Fruit fly (Drosophila melanogaster) whole organism, wandering third instar larva: ENCODE data around the gene L2HGDH.

Experiments used
- HLH106 ChIP-seq: fragments of 200-800 bp; optimal IDR thresholded peaks from 3 replicates; lab custom pipeline; 2019; ENCODE audit warnings: missing biosample characterization, mild to moderate bottlenecking, missing genetic modification characterization, moderate library complexity
- Myc ChIP-seq: fragments of >200 bp; optimal IDR thresholded peaks from 2 replicates; lab custom pipeline; 2017
- Sp1 ChIP-seq: fragments of 200-800 bp; sonication (Bioruptor generic); optimal IDR thresholded peaks from 3 replicates; lab custom pipeline; 2019; ENCODE audit warnings: missing biosample characterization, mild to moderate bottlenecking, missing genetic modification characterization, moderate library complexity
- lola ChIP-seq: fragments of >200 bp; optimal IDR thresholded peaks from 2 replicates; lab custom pipeline; 2017; ENCODE audit warnings: missing biosample characterization, missing genetic modification characterization
- psq ChIP-seq: fragments of 200-800 bp; sonication (Bioruptor generic); optimal IDR thresholded peaks from 3 replicates; lab custom pipeline; 2017; ENCODE audit warnings: missing biosample characterization, mild to moderate bottlenecking, missing genetic modification characterization, moderate library complexity
- tai ChIP-seq: sonication (Bioruptor generic); optimal IDR thresholded peaks from 2 replicates; lab custom pipeline; 2016; ENCODE audit warnings: missing biosample characterization, missing genetic modification characterization
- usp ChIP-seq: fragments of >200 bp; optimal IDR thresholded peaks from 2 replicates; lab custom pipeline; 2017; ENCODE audit warnings: missing biosample characterization, missing genetic modification characterization

dm6 chr2L:18927891-18928290, 46.4 kb downstream of the L2HGDH start:
- TF ChIP-seq psq (GFP tag; lab: Kevin White, UChicago) = no peak
- TF ChIP-seq tai (GFP tag; lab: Kevin White, UChicago) = no peak
- TF ChIP-seq lola (GFP tag; lab: Kevin White, UChicago) = no peak
- TF ChIP-seq Sp1 = no peak
- no peak for TF ChIP-seq HLH106 (tag; lab: Kevin White, UChicago)
- no peak for TF ChIP-seq usp (GFP tag; lab: Kevin White, UChicago)
- no peak for TF ChIP-seq Myc
